Worm (Caenorhabditis elegans) whole organism, young adult: Measurements from ENCODE around the gene irg-3.

Source experiments
- B0261.1 ChIP-seq: sonication (generic microtip); optimal IDR thresholded peaks from 2 replicates; lab custom pipeline; 2016; ENCODE audit warnings: mild to moderate bottlenecking, missing genetic modification characterization, moderate library complexity, missing compliant biosample characterization
- B0336.3 ChIP-seq: fragments of 200-800 bp; sonication (Bioruptor generic); IDR thresholded peaks from 2 replicates; pipeline ENCODE4 v1.3.6; 2022; ENCODE audit warnings: missing genetic modification characterization, missing compliant biosample characterization
- C17E4.6 ChIP-seq: fragments of 200-800 bp; sonication (Bioruptor generic); IDR thresholded peaks from 2 replicates; pipeline ENCODE4 v1.3.6; 2022; ENCODE audit warnings: missing genetic modification reagents, missing genetic modification characterization, missing compliant biosample characterization
- F10E7.11 ChIP-seq: sonication (generic microtip); optimal IDR thresholded peaks from 2 replicates; lab custom pipeline; 2017; ENCODE audit warnings: mild to moderate bottlenecking, missing genetic modification characterization, moderate library complexity, missing compliant biosample characterization
- F39B2.1 ChIP-seq: fragments of 200-800 bp; sonication (Bioruptor generic); IDR thresholded peaks from 2 replicates; pipeline ENCODE4 v1.3.6; 2022; ENCODE audit warnings: missing genetic modification reagents, missing genetic modification characterization, missing compliant biosample characterization
- F55B11.4 ChIP-seq: sonication (generic microtip); optimal IDR thresholded peaks from 2 replicates; lab custom pipeline; 2016; ENCODE audit warnings: missing compliant biosample characterization, missing genetic modification characterization, borderline replicate concordance; ENCODE audit not compliant: insufficient read depth
- K11D2.4 ChIP-seq: fragments of 200-800 bp; sonication (Bioruptor generic); IDR thresholded peaks from 2 replicates; pipeline ENCODE4 v1.3.6; 2022; ENCODE audit warnings: missing genetic modification reagents, missing genetic modification characterization, missing compliant biosample characterization
- K12H6.12 ChIP-seq: fragments of 200-800 bp; sonication (Bioruptor generic); optimal IDR thresholded peaks from 2 replicates; lab custom pipeline; 2018; ENCODE audit warnings: mild to moderate bottlenecking, missing genetic modification characterization, missing compliant biosample characterization
- T26A5.8 ChIP-seq: sonication (generic microtip); optimal IDR thresholded peaks from 2 replicates; lab custom pipeline; 2016; ENCODE audit warnings: missing genetic modification characterization, missing compliant biosample characterization
- Y95B8A.8 ChIP-seq: fragments of 200-800 bp; sonication (Bioruptor generic); IDR thresholded peaks from 2 replicates; pipeline ENCODE4 v1.3.6; 2022; ENCODE audit warnings: missing genetic modification reagents, missing genetic modification characterization, missing compliant biosample characterization
- ZK185.1 ChIP-seq: sonication (generic microtip); optimal IDR thresholded peaks from 2 replicates; lab custom pipeline; 2016; ENCODE audit warnings: mild to moderate bottlenecking, missing genetic modification characterization, missing compliant biosample characterization; ENCODE audit not compliant: poor library complexity, severe bottlenecking
- akir-1 ChIP-seq: fragments of 200-800 bp; sonication (Bioruptor generic); optimal IDR thresholded peaks from 2 replicates; lab custom pipeline; 2018; ENCODE audit warnings: mild to moderate bottlenecking, missing genetic modification characterization, moderate library complexity, missing compliant biosample characterization
- aptf-2 ChIP-seq: fragments of 200-800 bp; sonication (Bioruptor generic); conservative IDR thresholded peaks from 2 replicates; pipeline ENCODE4 v1.3.6; 2022; ENCODE audit warnings: missing genetic modification reagents, missing genetic modification characterization, missing compliant biosample characterization
- athp-1 ChIP-seq: sonication (generic microtip); optimal IDR thresholded peaks from 2 replicates; lab custom pipeline; 2017; ENCODE audit warnings: mild to moderate bottlenecking, missing genetic modification characterization, missing compliant biosample characterization
- attf-3 ChIP-seq: fragments of 200-800 bp; sonication (Bioruptor generic); conservative IDR thresholded peaks from 2 replicates; pipeline ENCODE4 v1.3.6; 2022; ENCODE audit warnings: missing genetic modification reagents, missing genetic modification characterization, missing compliant biosample characterization
- attf-5 ChIP-seq: fragments of 200-800 bp; sonication (Bioruptor generic); optimal IDR thresholded peaks from 2 replicates; lab custom pipeline; 2018; ENCODE audit warnings: mild to moderate bottlenecking, missing genetic modification characterization, missing compliant biosample characterization
- bed-1 ChIP-seq: fragments of 200-800 bp; sonication (Bioruptor generic); IDR thresholded peaks from 2 replicates; pipeline ENCODE4 v1.3.6; 2022; ENCODE audit warnings: missing genetic modification reagents, missing genetic modification characterization, missing compliant biosample characterization
- cebp-2 ChIP-seq: fragments of 200-800 bp; sonication (Bioruptor generic); IDR thresholded peaks from 2 replicates; pipeline ENCODE4 v1.3.6; 2022; ENCODE audit warnings: missing genetic modification characterization, missing compliant biosample characterization
- ceh-27 ChIP-seq: fragments of 200-800 bp; sonication (Bioruptor generic); optimal IDR thresholded peaks from 2 replicates; lab custom pipeline; 2018; ENCODE audit warnings: mild to moderate bottlenecking, missing genetic modification characterization, moderate library complexity, missing compliant biosample characterization
- die-1 ChIP-seq: sonication (generic microtip); optimal IDR thresholded peaks from 2 replicates; lab custom pipeline; 2016; ENCODE audit warnings: missing genotype, mild to moderate bottlenecking, missing genetic modification characterization, missing compliant biosample characterization
- dpff-1 ChIP-seq: sonication (generic microtip); optimal IDR thresholded peaks from 2 replicates; lab custom pipeline; 2017; ENCODE audit warnings: mild to moderate bottlenecking, missing genetic modification characterization, missing compliant biosample characterization
- dpl-1 ChIP-seq: fragments of 150-350 bp; optimal IDR thresholded peaks from 2 replicates; lab custom pipeline; 2014; ENCODE audit warnings: missing biosample characterization, missing genetic modification reagents, missing genetic modification characterization
- efl-1 ChIP-seq: fragments of 150-350 bp; optimal IDR thresholded peaks from 2 replicates; lab custom pipeline; 2014; ENCODE audit warnings: missing biosample characterization, missing genetic modification reagents, missing genetic modification characterization
- egl-44 ChIP-seq: fragments of 200-800 bp; sonication (Bioruptor generic); IDR thresholded peaks from 2 replicates; pipeline ENCODE4 v1.3.6; 2022; ENCODE audit warnings: missing genetic modification reagents, missing genetic modification characterization, missing compliant biosample characterization
- egrh-3 ChIP-seq: fragments of 200-800 bp; sonication (Bioruptor generic); IDR thresholded peaks from 2 replicates; pipeline ENCODE4 v1.3.6; 2022; ENCODE audit warnings: missing genetic modification reagents, missing genetic modification characterization, missing compliant biosample characterization
- ekl-4 ChIP-seq: fragments of 200-800 bp; sonication (Bioruptor generic); IDR thresholded peaks from 2 replicates; pipeline ENCODE4 v1.3.6; 2022; ENCODE audit warnings: missing genetic modification reagents, missing genetic modification characterization, missing compliant biosample characterization
- ets-4 ChIP-seq: fragments of 200-800 bp; sonication (Bioruptor generic); optimal IDR thresholded peaks from 2 replicates; lab custom pipeline; 2018; ENCODE audit warnings: mild to moderate bottlenecking, missing genetic modification characterization, missing compliant biosample characterization
- him-1 ChIP-seq: sonication (generic microtip); optimal IDR thresholded peaks from 2 replicates; lab custom pipeline; 2016; ENCODE audit warnings: missing genotype, missing genetic modification reagents, missing genetic modification characterization, missing compliant biosample characterization
- hlh-12 ChIP-seq: sonication (generic microtip); optimal IDR thresholded peaks from 2 replicates; lab custom pipeline; 2016; ENCODE audit warnings: missing genetic modification characterization, missing compliant biosample characterization
- hmg-1.2 ChIP-seq: fragments of 200-800 bp; sonication (Bioruptor generic); IDR thresholded peaks from 2 replicates; pipeline ENCODE4 v1.3.6; 2022; ENCODE audit warnings: missing genetic modification reagents, missing genetic modification characterization, missing compliant biosample characterization
- lag-1 ChIP-seq: fragments of 200-800 bp; sonication (Bioruptor generic); IDR thresholded peaks from 2 replicates; pipeline ENCODE4 v1.3.6; 2022; ENCODE audit warnings: missing genetic modification reagents, missing genetic modification characterization, missing compliant biosample characterization
- lin-26 ChIP-seq: fragments of 200-800 bp; sonication (Bioruptor generic); IDR thresholded peaks from 2 replicates; pipeline ENCODE4 v1.3.6; 2022; ENCODE audit warnings: missing genetic modification reagents, missing genetic modification characterization, missing compliant biosample characterization
- lin-35 ChIP-seq, 3 experiments: fragments of 150-350 bp in 2 of 3; sonication (generic microtip) in 1 of 3; optimal IDR thresholded peaks; 2 replicates each; lab custom pipeline; 2014 to 2018; ENCODE audit warnings: missing biosample characterization in 3 of 3, missing genetic modification characterization in 3 of 3, missing genetic modification reagents in 3 of 3
- lir-1 ChIP-seq: fragments of 200-800 bp; sonication (Bioruptor generic); conservative IDR thresholded peaks from 2 replicates; pipeline ENCODE4 v1.3.6; 2022; ENCODE audit warnings: missing genetic modification reagents, missing genetic modification characterization, missing compliant biosample characterization
- lsl-1 ChIP-seq: fragments of 200-800 bp; sonication (Bioruptor generic); optimal IDR thresholded peaks from 2 replicates; lab custom pipeline; 2018; ENCODE audit warnings: mild to moderate bottlenecking, missing genetic modification characterization, moderate library complexity, missing compliant biosample characterization
- lsy-27 ChIP-seq: sonication (generic microtip); optimal IDR thresholded peaks from 2 replicates; lab custom pipeline; 2017; ENCODE audit warnings: missing genetic modification characterization, mild to moderate bottlenecking, missing compliant biosample characterization, antibody characterized with exemption, missing genotype, borderline replicate concordance; ENCODE audit not compliant: insufficient read depth
- mcd-1 ChIP-seq: fragments of 200-800 bp; sonication (Bioruptor generic); IDR thresholded peaks from 2 replicates; pipeline ENCODE4 v1.3.6; 2022; ENCODE audit warnings: missing genetic modification reagents, missing genetic modification characterization, missing compliant biosample characterization
- nfyb-1 ChIP-seq: fragments of 200-800 bp; sonication (Bioruptor generic); IDR thresholded peaks from 2 replicates; pipeline ENCODE4 v1.3.6; 2022; ENCODE audit warnings: missing genetic modification reagents, missing genetic modification characterization, missing compliant biosample characterization
- nhr-179 ChIP-seq: sonication (generic microtip); optimal IDR thresholded peaks from 2 replicates; lab custom pipeline; 2016; ENCODE audit warnings: mild to moderate bottlenecking, missing genetic modification characterization, missing compliant biosample characterization
- nhr-80 ChIP-seq: sonication (generic microtip); optimal IDR thresholded peaks from 2 replicates; lab custom pipeline; 2016; ENCODE audit warnings: missing genetic modification characterization, missing compliant biosample characterization
- nhr-90 ChIP-seq: sonication (generic microtip); optimal IDR thresholded peaks from 2 replicates; lab custom pipeline; 2016; ENCODE audit warnings: missing genotype, mild to moderate bottlenecking, missing genetic modification characterization, missing compliant biosample characterization
- pha-4 ChIP-seq: fragments of 150-350 bp; sonication (generic microtip); optimal IDR thresholded peaks from 2 replicates; lab custom pipeline; 2014; ENCODE audit warnings: missing biosample characterization, missing genetic modification reagents, missing genetic modification characterization
- rcor-1 ChIP-seq: fragments of 200-800 bp; sonication (Bioruptor generic); IDR thresholded peaks from 2 replicates; pipeline ENCODE4 v1.3.6; 2022; ENCODE audit warnings: missing genetic modification reagents, missing genetic modification characterization, missing compliant biosample characterization
- sdz-38 ChIP-seq: sonication (generic microtip); optimal IDR thresholded peaks from 2 replicates; lab custom pipeline; 2016; ENCODE audit warnings: missing genotype, missing genetic modification characterization, missing compliant biosample characterization
- snpc-1.1 ChIP-seq: sonication (generic microtip); optimal IDR thresholded peaks from 2 replicates; lab custom pipeline; 2017; ENCODE audit warnings: missing genetic modification characterization, mild to moderate bottlenecking, missing compliant biosample characterization, antibody characterized with exemption, moderate library complexity, missing genotype, missing genetic modification reagents; ENCODE audit not compliant: insufficient read depth
- unc-130 ChIP-seq: sonication (generic microtip); optimal IDR thresholded peaks from 2 replicates; lab custom pipeline; 2016; ENCODE audit warnings: missing genetic modification reagents, missing genetic modification characterization, missing compliant biosample characterization
- unc-62 ChIP-seq: fragments of 150-350 bp; optimal IDR thresholded peaks from 2 replicates; lab custom pipeline; 2014; ENCODE audit warnings: missing biosample characterization, missing genetic modification reagents, missing genetic modification characterization
- zfh-2 ChIP-seq: fragments of 200-800 bp; sonication (Bioruptor generic); conservative IDR thresholded peaks from 2 replicates; pipeline ENCODE4 v1.3.6; 2022; ENCODE audit warnings: missing genetic modification reagents, missing genetic modification characterization, missing compliant biosample characterization
- ztf-22 ChIP-seq: fragments of 200-800 bp; sonication (Bioruptor generic); optimal IDR thresholded peaks from 2 replicates; lab custom pipeline; 2018; ENCODE audit warnings: mild to moderate bottlenecking, missing genetic modification characterization, moderate library complexity, missing compliant biosample characterization
- ztf-3 ChIP-seq: fragments of 200-800 bp; sonication (Bioruptor generic); optimal IDR thresholded peaks from 2 replicates; lab custom pipeline; 2018; ENCODE audit warnings: mild to moderate bottlenecking, missing genetic modification characterization, missing compliant biosample characterization

irg-3 gene

ce11 chrV:2603056-2603455 lies 10.7 kb downstream of the irg-3 start, which contains the start of gene F53E10.6 (continued):
- TF ChIP-seq sdz-38 (tag; lab: Kevin White, UChicago) (no peak), B0336.3 (GFP tag; lab: Robert Waterston, UW) (no peak), dpff-1 (no peak), B0261.1 (tag; lab: Kevin White, UChicago) (no peak), lin-26 (no peak), ztf-3 (GFP tag; lab: Kevin White, UChicago) (no peak), K12H6.12 (tag; lab: Kevin White, UChicago) (no peak), Y95B8A.8 (GFP tag; lab: Robert Waterston, UW) (no peak), cebp-2 (GFP tag; lab: Robert Waterston, UW) (no peak), rcor-1 (GFP tag; lab: Robert Waterston, UW) (peak; percentile 34; the same call in 1 of the 2 replicates), nhr-90 (no peak), egrh-3 (no peak), nhr-80 (no peak), F39B2.1 (GFP tag; lab: Robert Waterston, UW) (no peak), hlh-12 (tag; lab: Kevin White, UChicago) (no peak), die-1 (tag; lab: Kevin White, UChicago) (no peak), lsl-1 (GFP tag; lab: Kevin White, UChicago) (peak; percentile 30), akir-1 (GFP tag; lab: Kevin White, UChicago) (no peak), athp-1 (tag; lab: Kevin White, UChicago) (no peak), unc-130 (GFP tag; lab: Kevin White, UChicago) (peak; percentile 37), egl-44 (GFP tag; lab: Robert Waterston, UW) (no peak), efl-1 (GFP tag; lab: Kevin White, UChicago) (peak; percentile 58), unc-62 (no peak), T26A5.8 (tag; lab: Kevin White, UChicago) (no peak), ceh-27 (GFP tag; lab: Kevin White, UChicago) (peak; percentile 62), ets-4 (GFP tag; lab: Kevin White, UChicago) (no peak), dpl-1 (GFP tag; lab: Kevin White, UChicago) (peak; percentile 69), nfyb-1 (GFP tag; lab: Robert Waterston, UW) (no peak), hmg-1.2 (GFP tag; lab: Robert Waterston, UW) (no peak), him-1 (no peak), mcd-1 (GFP tag; lab: Robert Waterston, UW) (peak; percentile 71), F55B11.4 (tag; lab: Kevin White, UChicago) (no peak), attf-3 (GFP tag; lab: Robert Waterston, UW) (no peak), K11D2.4 (GFP tag; lab: Robert Waterston, UW) (no peak), pha-4 (no peak), ZK185.1 (tag; lab: Kevin White, UChicago) (no peak), aptf-2 (GFP tag; lab: Robert Waterston, UW) (no peak), ztf-22 (GFP tag; lab: Kevin White, UChicago) (no peak), bed-1 (GFP tag; lab: Robert Waterston, UW) (no peak), attf-5 (GFP tag; lab: Kevin White, UChicago) (no peak), lag-1 (no peak), zfh-2 (GFP tag; lab: Robert Waterston, UW) (no peak), lsy-27 (no peak), snpc-1.1 (tag; lab: Kevin White, UChicago) (no peak), lin-35 (GFP tag; optimal IDR thresholded peaks at IDR 0.05; lab: Kevin White, UChicago) (peak in 1 of 3 experiments; percentile 65), C17E4.6 (no peak), ekl-4 (GFP tag; lab: Robert Waterston, UW) (no peak), F10E7.11 (tag; lab: Kevin White, UChicago) (no peak), nhr-179 (no peak), lir-1 (GFP tag; lab: Robert Waterston, UW) (0 out of 2 replicates have a peak, but pooled peaks have one; percentile 24)
